Worm (Caenorhabditis elegans) whole organism, early embryonic: ENCODE data around the gene gur-5.

ENCODE experiments used
- B0310.2 ChIP-seq: sonication (generic microtip); optimal IDR thresholded peaks from 2 replicates; lab custom pipeline; 2016; ENCODE audit warnings: mild to moderate bottlenecking, missing genetic modification characterization, missing compliant biosample characterization
- F13C5.2 ChIP-seq: sonication (generic microtip); optimal IDR thresholded peaks from 2 replicates; lab custom pipeline; 2017; ENCODE audit warnings: mild to moderate bottlenecking, missing genetic modification characterization, inconsistent platforms, missing compliant biosample characterization
- aly-1 ChIP-seq: sonication (generic microtip); optimal IDR thresholded peaks from 2 replicates; lab custom pipeline; 2016; ENCODE audit warnings: missing genetic modification characterization, missing compliant biosample characterization
- ama-1 ChIP-seq: fragments of 150-350 bp; optimal IDR thresholded peaks from 2 replicates; lab custom pipeline; 2014
- ceh-13 ChIP-seq: fragments of 200-800 bp; sonication (Bioruptor generic); optimal IDR thresholded peaks from 2 replicates; lab custom pipeline; 2018; ENCODE audit warnings: mild to moderate bottlenecking, missing genetic modification characterization, missing compliant biosample characterization
- flt-1 ChIP-seq: fragments of 200-800 bp; sonication (Bioruptor generic); IDR thresholded peaks from 2 replicates; pipeline ENCODE4 v1.3.6; 2022; ENCODE audit warnings: missing genetic modification characterization, missing compliant biosample characterization
- hmbx-1 ChIP-seq: sonication (generic microtip); optimal IDR thresholded peaks from 2 replicates; lab custom pipeline; 2016; ENCODE audit warnings: mild to moderate bottlenecking, missing genetic modification characterization, missing compliant biosample characterization
- pes-1 ChIP-seq: fragments of 200-800 bp; sonication (Bioruptor generic); IDR thresholded peaks from 2 replicates; pipeline ENCODE4 v1.3.6; 2022; ENCODE audit warnings: missing genetic modification reagents, missing genetic modification characterization, missing compliant biosample characterization
- scrt-1 ChIP-seq: fragments of 200-800 bp; sonication (Bioruptor generic); IDR thresholded peaks from 2 replicates; pipeline ENCODE4 v1.3.6; 2022; ENCODE audit warnings: missing genetic modification characterization, missing compliant biosample characterization
- sea-1 ChIP-seq: fragments of 200-800 bp; sonication (Bioruptor generic); conservative IDR thresholded peaks from 2 replicates; pipeline ENCODE4 v1.3.6; 2022; ENCODE audit warnings: missing genetic modification characterization, missing compliant biosample characterization
- tbx-37 ChIP-seq: fragments of 200-800 bp; sonication (Bioruptor generic); conservative IDR thresholded peaks from 2 replicates; pipeline ENCODE4 v1.3.6; 2022; ENCODE audit warnings: missing genetic modification reagents, missing genetic modification characterization, missing compliant biosample characterization

- TF ChIP-seq ama-1 (no peak), tbx-37 (GFP tag; lab: Robert Waterston, UW) (peak; percentile 81), flt-1 (GFP tag; lab: Robert Waterston, UW) (peak; percentile 93), pes-1 (GFP tag; lab: Robert Waterston, UW) (peak; percentile 94), sea-1 (GFP tag; lab: Robert Waterston, UW) (peak; percentile 91), B0310.2 (tag; lab: Kevin White, UChicago) (peak; percentile 75), F13C5.2 (peak; percentile 91), hmbx-1 (tag; lab: Kevin White, UChicago) (peak; percentile 73), scrt-1 (GFP tag; lab: Robert Waterston, UW) (peak; percentile 90), aly-1 (tag; lab: Kevin White, UChicago) (peak; percentile 86), ceh-13 (GFP tag; lab: Kevin White, UChicago) (peak; percentile 88)
Observed at ce11 chrII:5292226-5292752, 7.2 kb downstream of the gur-5 start, which contains the start of gene ZK622.4.
